Fruit fly (Drosophila melanogaster): ENCODE results near the gene CG13919.

The CG13919 gene

DNA sequence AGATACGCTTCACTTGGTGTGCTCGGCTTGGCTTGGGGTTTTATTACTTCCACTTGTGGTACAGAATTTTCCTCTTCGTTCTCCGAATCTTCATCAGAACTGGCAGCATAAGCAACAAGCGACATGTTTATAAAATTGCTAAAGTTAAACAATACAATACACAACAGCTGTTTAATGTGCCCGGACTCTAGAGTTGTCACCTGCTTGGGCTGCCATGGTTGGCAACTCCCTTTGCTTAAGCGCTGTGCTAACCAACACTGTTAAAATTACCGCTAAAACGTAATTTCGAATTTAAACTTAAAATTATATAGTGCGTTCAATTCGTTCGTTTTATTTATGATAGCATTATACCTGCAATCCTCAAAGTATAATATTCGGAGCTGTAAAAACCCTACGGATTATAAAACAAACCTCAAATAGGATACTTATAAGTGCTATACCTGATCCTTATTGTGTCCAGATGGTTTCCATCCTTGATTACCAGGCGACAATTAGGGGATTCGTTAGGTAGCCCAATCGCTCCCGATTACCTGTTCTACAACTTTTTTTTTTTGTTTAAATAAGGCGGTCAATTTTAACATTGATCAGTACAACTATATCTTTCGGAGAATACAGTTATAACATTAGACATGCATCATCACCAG, 2.1 kb downstream of the CG13919 start, which contains the start of the genes CG17249 and Bro:
Gene CG17249, minus strand, starts transcription at position 189 of the 644 bp plus-strand sequence.
Gene Bro, plus strand, starts transcription at position 594 of the 644 bp plus-strand sequence.
- no peak for TF ChIP-seq noc (tag; optimal IDR thresholded peaks at IDR 0.05)

DNA sequence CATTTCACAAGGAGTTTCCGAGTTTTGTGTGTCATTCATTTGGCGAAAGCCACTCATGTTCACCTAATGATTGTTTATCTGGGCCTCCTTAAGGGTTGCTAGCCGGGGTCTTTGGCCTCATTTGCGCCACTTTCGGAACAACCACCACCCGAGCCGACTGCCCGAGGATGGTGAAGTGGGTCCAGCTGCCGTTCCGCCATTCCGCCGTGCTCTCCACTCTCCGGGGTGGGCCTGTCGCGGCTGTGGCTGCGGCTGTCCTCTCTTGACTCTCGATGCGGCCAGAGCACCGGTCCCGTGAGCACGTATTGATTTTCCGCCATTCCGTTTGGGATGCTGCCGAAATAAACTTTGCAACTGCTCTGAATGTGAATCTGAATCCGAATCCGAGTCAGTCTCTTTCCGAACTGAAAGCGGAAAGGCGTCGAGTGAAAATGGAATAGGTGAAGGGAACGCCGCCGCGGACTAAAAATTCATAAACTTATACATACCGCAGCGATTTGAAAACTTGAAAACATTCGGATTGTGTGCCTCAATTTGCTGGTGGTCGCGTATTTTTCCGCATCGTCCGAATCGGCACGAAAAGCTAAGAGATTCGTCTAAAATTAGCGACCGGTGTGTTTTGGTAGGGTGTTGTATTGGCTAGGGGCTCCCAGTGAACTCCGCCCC, 3.6 kb downstream of the CG13919 start, which contains the start of gene CG13920:
Gene CG13920, plus strand, starts transcription at position 255 of the 666 bp plus-strand sequence.
- no peak for TF ChIP-seq noc (tag; optimal IDR thresholded peaks at IDR 0.05)

DNA sequence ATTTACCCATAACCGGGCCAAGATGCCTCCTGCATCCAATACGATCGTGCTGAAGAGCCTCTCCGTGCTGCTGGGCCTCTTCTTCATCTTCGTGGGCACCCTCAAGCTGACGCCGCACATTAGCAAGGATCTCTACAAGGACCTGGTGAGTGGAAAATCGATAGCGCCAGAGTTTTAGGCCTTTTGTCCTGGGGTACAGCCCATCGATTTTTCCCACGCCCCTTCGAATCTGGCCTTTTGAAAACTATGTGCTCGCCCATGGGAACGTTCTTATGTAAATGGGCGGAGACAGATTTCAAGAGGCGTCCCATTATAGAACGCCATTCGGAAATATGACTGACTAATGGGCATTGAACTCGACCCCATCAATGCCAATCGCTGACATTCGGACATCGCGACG, 4.1 kb downstream of the CG13919 start:
- no peak for TF ChIP-seq noc (tag; optimal IDR thresholded peaks at IDR 0.05)

DNA sequence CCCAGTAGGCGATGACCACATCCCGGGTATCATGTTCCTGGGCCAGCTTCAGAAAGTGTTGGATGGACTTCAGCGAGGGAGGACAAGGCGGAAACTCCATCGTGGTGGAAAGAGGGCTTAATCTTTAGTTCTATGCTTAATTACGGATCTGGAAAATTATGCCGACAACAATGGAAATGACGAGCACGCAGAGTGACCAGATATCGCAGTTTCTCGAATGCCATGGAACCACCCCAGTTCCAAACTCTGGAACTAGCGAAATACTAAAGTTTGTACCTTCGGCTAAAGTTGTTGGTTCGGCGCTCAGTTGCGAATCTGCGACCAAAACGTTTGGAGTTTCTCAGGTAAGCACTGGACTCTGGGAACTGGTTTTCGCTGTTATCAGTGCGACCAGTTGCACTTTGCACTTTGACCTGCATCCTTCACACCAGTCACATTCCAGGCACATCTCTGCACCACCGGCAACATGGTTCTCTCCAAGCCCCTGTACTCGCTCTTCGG, 7.5 kb downstream of the CG13919 start, which contains the start of the genes CG7970 and Vta1:
Gene CG7970, plus strand, starts transcription at position 51 of the 501 bp plus-strand sequence.
Gene Vta1, minus strand, starts transcription at position 201 of the 501 bp plus-strand sequence.
- no peak for TF ChIP-seq noc (tag; optimal IDR thresholded peaks at IDR 0.05)

DNA sequence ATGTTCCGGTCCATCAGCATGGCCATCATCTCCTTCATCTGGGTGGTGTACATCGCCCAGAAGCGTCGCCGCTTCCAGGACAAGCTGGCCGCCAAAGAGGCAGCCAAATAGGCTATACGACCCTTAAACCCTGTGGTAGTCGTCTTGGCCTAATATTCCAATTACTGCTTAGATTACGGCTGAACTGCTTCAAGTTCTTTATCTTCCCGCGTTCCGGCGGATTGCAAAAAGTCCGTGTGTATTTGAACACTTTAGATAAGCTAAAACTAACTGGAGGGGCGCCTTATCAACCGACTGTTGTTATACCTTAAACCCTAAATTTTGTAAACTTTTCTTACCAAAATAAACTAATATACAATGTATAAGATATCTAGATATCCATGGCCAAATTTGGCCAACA, 8.5 kb downstream of the CG13919 start:
- TF ChIP-seq noc (tag; optimal IDR thresholded peaks at IDR 0.05): no peak

DNA sequence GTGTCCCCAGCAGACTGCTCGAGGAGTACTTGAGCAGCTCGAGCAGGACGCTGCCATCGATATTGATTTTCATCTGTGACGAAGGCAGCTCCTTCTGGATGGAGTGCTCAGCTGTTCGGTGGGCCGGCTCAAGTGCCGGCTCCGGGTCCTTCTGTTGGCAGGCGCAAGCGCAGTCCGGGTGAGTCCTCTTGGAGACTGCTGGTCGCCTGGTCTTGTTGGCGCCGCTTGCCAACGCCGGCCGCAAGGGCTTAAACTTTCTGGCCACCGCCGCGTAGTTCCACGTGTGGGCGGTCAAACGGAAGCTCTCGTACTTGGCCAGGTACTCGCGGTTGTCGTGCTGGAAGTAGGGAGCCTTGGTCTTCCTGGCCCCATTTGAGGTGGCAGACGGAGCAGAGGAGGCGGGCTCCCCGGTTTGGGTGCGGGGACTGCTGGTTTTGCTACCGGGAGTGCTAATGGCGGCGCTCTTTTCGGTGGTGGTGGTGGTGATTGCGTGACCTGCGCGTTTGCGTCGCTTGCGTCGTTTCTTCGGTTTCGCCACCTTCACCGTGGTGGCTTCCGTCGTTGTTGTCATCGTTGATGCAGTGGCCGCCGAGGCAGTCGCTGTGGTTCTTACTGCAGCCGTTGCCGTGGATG, 16.6 kb downstream of the CG13919 start:
- TF ChIP-seq noc (tag; optimal IDR thresholded peaks at IDR 0.05): no peak

DNA sequence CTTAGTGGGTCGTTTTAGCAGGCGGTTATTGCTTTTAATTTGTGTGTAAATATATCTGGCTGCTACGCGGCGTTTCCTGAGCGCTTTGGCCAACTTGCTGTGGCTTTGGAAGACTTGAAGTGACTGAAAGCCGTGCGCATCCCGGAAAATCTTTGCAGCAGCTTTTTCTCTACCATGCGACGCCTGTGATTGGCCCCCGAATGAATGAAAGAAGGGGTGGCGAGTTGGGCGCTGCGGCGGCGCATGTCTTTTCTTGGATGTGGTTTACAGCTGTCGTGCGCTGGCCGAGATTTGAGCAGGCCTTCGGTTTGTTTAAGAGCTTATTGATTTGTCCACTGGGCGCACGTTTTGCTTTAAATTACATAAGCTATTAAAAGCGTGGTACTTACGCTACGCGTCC, 18.3 kb downstream of the CG13919 start:
- no peak for TF ChIP-seq noc (tag; optimal IDR thresholded peaks at IDR 0.05)

DNA sequence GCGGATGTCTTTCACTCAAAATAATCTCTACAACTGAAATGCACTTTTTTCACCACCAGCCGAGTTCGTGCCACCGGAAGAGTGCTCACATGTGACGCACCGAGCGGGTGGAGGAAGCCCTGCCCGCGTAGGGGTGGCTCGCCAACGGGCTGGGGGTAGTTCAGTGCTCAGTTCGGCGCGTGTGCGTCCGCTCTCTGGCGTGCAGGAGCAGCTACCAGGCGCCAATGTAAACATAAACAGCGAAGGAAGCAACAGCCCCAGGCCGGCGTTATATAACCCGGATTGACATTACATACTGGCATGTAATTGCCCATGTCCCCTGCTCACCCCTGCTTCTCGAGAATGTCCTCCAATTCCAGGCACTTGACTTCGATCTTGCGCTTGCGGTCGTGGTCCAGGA, 18.9 kb downstream of the CG13919 start:
- TF ChIP-seq noc (tag; optimal IDR thresholded peaks at IDR 0.05): no peak

DNA sequence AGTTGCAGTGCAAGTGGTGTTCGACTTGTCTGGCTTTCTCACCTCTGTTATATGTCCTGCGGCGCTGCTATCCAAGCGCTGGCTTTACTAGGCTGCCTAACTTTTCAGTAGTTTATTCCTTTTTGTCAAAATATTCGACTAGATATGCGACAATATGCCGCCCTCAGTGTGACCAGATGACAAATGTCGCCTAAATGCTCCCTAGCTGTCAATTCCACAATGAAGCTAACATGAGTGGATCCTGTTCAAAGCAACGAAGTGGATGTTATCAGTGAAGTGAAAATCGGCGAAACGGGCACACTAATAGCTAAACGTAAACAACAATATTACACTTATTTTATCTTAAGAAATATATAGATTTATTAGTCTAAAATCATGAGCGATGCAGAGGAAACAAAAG, 19.6 kb downstream of the CG13919 start, which contains the start of the genes Srrm234 and CG7974:
Gene Srrm234, minus strand, starts transcription at position 189 of the 400 bp plus-strand sequence.
Gene CG7974, plus strand, starts transcription at position 263 of the 400 bp plus-strand sequence.
- no peak for TF ChIP-seq noc (tag; optimal IDR thresholded peaks at IDR 0.05)

DNA sequence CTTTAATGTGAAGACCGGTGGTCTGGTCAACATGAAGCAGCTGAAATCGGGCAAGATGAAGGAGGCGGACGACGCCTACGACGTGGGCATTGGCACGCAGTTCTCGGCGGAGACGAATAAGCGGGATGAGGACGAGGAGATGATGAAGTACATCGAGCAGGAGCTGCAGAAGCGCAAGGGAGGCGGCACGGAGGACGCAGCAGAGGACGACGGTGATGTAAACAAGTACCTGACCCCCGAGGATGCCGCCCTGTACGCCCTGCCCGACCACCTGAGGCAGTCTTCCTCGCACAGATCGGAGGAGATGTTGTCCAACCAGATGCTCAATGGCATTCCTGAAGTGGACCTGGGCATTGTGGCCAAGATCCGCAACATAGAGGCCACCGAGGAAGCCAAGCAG, 20.3 kb downstream of the CG13919 start:
- TF ChIP-seq noc (tag; optimal IDR thresholded peaks at IDR 0.05): no peak

DNA sequence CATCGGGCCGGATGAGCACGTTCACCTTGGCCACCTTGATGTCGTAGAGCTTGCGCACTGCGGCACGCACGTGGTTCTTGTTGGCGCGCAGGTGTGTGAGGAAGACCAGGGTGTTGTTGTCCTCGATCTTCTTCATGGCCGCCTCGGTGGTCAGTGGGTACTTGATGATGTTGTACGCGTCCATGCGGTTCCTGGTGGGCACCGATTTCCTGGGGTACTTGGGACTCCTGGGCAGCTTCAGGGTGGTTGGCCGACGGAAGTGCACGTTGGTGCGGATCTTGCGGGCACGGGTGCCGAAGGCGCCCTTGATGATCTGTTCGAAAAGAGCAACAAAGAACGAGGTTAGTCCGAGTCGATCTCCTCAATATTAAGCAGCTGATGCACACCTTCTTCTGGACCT, 22.2 kb downstream of the CG13919 start:
- TF ChIP-seq noc (tag; optimal IDR thresholded peaks at IDR 0.05): no peak

DNA sequence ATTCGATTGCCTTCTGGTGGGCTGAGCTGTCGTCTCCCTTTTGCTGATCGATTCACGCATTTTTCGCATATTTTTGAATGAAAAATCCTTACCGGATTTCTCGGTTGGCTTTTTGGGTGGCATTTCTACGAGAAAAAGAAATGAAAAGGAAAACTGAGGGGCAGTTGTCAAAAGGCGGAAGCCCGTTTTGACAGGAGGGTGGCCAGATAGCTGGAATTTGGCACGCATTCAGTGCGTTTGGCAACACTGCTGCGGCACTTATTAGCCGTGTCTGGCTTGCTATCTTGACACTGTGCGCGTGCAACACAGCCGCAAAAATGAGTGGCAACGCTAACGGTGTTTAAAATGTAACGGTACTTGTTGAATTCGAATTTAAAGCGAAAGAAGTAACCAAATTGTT, 23.2 kb downstream of the CG13919 start, which contains the start of gene RpL23A:
Gene RpL23A, minus strand, starts transcription at position 151 of the 400 bp plus-strand sequence.
- TF ChIP-seq noc (tag; optimal IDR thresholded peaks at IDR 0.05): peak; percentile 78

DNA sequence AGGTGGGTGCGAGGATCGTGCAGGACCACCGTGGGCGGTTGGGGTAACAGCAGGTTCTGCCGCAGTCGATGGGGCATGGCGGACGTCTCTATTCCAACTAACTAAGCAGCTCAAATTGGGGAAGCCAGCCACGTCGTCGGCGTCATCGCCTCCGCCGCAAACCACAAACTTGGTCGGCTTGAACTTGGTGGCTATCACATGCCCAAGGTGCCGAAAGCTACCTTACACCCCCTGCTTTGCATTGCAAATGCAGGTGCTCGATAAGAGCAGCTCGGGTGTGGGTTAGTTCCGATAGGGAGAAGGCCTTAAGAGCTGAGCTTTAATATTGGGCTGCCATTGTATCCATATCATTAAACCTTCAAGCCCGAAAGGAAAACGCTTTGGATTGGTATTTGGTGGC, 24.7 kb downstream of the CG13919 start, which contains the start of gene RabX5:
Gene RabX5, minus strand, starts transcription at position 101 of the 400 bp plus-strand sequence.
- TF ChIP-seq noc (tag; optimal IDR thresholded peaks at IDR 0.05): no peak

DNA sequence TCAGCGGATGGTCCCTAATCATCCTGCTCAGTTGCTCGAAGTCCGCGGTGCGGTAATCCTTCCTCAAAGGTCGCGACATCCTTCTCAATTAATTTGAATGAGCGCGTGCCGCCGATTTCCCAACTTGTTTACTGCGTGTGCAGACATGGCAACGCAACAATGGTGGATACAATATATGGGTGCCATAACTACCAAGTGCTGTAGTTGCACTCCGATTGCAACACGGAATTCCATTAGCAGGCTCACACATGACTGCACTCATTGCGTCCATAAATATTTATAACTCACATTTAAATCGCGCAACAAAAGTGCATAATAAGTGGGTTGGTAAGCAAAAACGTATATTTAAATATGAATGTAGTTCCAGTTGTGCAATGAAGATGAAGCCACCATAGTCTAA, 27.4 kb downstream of the CG13919 start, which contains the start of gene CG13930:
Gene CG13930, minus strand, starts transcription at position 101 of the 400 bp plus-strand sequence.
- no peak for TF ChIP-seq noc (tag; optimal IDR thresholded peaks at IDR 0.05)

DNA sequence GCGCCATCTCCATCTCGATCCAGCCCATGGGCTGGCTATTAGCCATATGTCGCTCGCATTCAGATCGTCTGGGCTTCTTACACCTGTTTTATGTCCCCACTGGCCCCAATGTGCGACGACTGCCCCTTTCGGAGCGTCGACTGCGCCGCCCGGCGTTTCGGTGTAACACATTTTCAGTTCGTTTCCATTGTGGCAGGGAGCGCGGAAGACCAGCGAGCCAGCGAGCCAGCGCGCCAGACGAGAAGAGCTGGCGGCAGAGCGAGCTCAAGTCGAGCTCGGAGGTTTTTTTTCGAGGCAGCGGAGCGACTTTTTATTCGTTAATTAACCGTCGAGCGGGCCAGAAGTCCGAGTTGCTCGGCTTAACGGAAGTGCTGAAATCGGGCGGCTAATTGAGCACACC, 29.1 kb downstream of the CG13919 start, which contains the start of gene CG7991:
Gene CG7991, plus strand, starts transcription at position 329 of the 400 bp plus-strand sequence.
- no peak for TF ChIP-seq noc (tag; optimal IDR thresholded peaks at IDR 0.05)

DNA sequence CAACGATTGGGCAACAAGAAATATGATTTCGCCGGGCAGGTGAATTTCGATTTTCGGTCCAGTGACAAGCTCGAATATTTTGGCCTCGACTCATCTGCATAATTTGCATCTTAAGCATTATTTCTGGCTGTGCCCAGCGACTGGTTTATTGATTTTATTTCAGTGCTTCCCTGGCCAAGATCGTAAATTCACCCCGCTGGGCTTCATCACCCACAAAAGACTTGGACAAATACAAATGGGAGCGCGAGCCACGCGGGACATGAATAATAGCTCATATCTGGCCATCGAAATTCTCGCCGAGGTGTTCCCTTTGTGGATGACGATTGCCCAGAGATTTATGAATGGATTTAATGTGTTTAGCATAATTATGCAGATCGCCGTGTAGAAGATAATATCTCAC, 30.0 kb downstream of the CG13919 start:
- peak; percentile 17 for TF ChIP-seq noc (tag; optimal IDR thresholded peaks at IDR 0.05)

Data from whole organism, larva.